Fruit fly (Drosophila melanogaster) whole organism, adult: ENCODE results near the gene Tektin-C.

Experiments
- CG12768 ChIP-seq: fragments of 200-800 bp; sonication (Bioruptor generic); optimal IDR thresholded peaks from 2 replicates; lab custom pipeline; 2017; ENCODE audit warnings: missing biosample characterization, missing genetic modification characterization, mild to moderate bottlenecking, moderate library complexity, missing genetic modification reagents
- CG1620 ChIP-seq: fragments of 200-800 bp; sonication (Bioruptor generic); optimal IDR thresholded peaks from 2 replicates; lab custom pipeline; 2016; ENCODE audit warnings: missing biosample characterization, missing genetic modification characterization
- CG33017 ChIP-seq: fragments of 200-800 bp; sonication (Bioruptor generic); optimal IDR thresholded peaks from 2 replicates; lab custom pipeline; 2018; ENCODE audit warnings: missing biosample characterization, mild to moderate bottlenecking, missing genetic modification characterization, moderate library complexity
- CG5204 ChIP-seq: fragments of 200-800 bp; sonication (Bioruptor generic); optimal IDR thresholded peaks from 2 replicates; lab custom pipeline; 2016; ENCODE audit warnings: missing biosample characterization, missing genetic modification characterization
- CG7045 ChIP-seq: fragments of 200-800 bp; sonication (Bioruptor generic); optimal IDR thresholded peaks from 2 replicates; lab custom pipeline; 2017; ENCODE audit warnings: missing biosample characterization, mild to moderate bottlenecking, missing genetic modification characterization
- CG7101 ChIP-seq: fragments of 200-800 bp; sonication (Bioruptor generic); optimal IDR thresholded peaks from 2 replicates; lab custom pipeline; 2018; ENCODE audit warnings: missing biosample characterization, mild to moderate bottlenecking, missing genetic modification characterization, moderate library complexity
- Clk ChIP-seq: fragments of 200-800 bp; sonication (Bioruptor generic); optimal IDR thresholded peaks from 2 replicates; lab custom pipeline; 2017; ENCODE audit warnings: missing biosample characterization, missing genetic modification characterization
- Crg-1 ChIP-seq: fragments of 200-800 bp; sonication (Bioruptor generic); optimal IDR thresholded peaks from 2 replicates; lab custom pipeline; 2016; ENCODE audit warnings: missing biosample characterization, missing genetic modification characterization
- Hr96 ChIP-seq: fragments of 200-800 bp; sonication (Bioruptor generic); optimal IDR thresholded peaks from 2 replicates; lab custom pipeline; 2016; ENCODE audit warnings: missing biosample characterization, missing genetic modification characterization
- Mnt ChIP-seq: fragments of 200-800 bp; sonication (Bioruptor generic); optimal IDR thresholded peaks from 2 replicates; lab custom pipeline; 2016; ENCODE audit warnings: missing biosample characterization, mild to moderate bottlenecking, missing genetic modification characterization
- bab1 ChIP-seq: fragments of 200-800 bp; sonication (Bioruptor generic); optimal IDR thresholded peaks from 3 replicates; lab custom pipeline; 2019; ENCODE audit warnings: missing biosample characterization, mild to moderate bottlenecking, missing genetic modification characterization, moderate library complexity
- cic ChIP-seq: fragments of 200-800 bp; sonication (Bioruptor generic); optimal IDR thresholded peaks from 2 replicates; lab custom pipeline; 2017; ENCODE audit warnings: missing biosample characterization, mild to moderate bottlenecking, missing genetic modification characterization, moderate library complexity
- cnc ChIP-seq, 2 experiments: fragments of >200 bp; optimal IDR thresholded peaks; 2 replicates each; lab custom pipeline; 2017
- kay ChIP-seq: fragments of 200-800 bp; sonication (Bioruptor generic); peaks from one replicate; lab custom pipeline; 2016; ENCODE audit warnings: missing biosample characterization, missing genetic modification characterization, borderline replicate concordance
- ovo ChIP-seq: fragments of 200-800 bp; sonication (Bioruptor generic); optimal IDR thresholded peaks from 2 replicates; lab custom pipeline; 2016; ENCODE audit warnings: missing biosample characterization, missing genetic modification characterization
- tj ChIP-seq: fragments of 200-800 bp; sonication (Bioruptor generic); optimal IDR thresholded peaks from 3 replicates; lab custom pipeline; 2017; ENCODE audit warnings: missing biosample characterization, mild to moderate bottlenecking, missing genetic modification characterization, moderate library complexity
- toe ChIP-seq: fragments of 200-800 bp; sonication (Bioruptor generic); optimal IDR thresholded peaks from 2 replicates; lab custom pipeline; 2016; ENCODE audit warnings: missing biosample characterization, missing genetic modification characterization

The Tektin-C gene

dm6 chr3L:5751417-5751739 lies 45.0 kb downstream of the Tektin-C start:
- TF ChIP-seq CG12768 = no peak
- TF ChIP-seq Clk (GFP tag; lab: Kevin White, UChicago) = peak; percentile 88

dm6 chr3L:5749616-5750336 lies 46.6 kb downstream of the Tektin-C start:
- no peak for TF ChIP-seq tj (GFP tag; lab: Kevin White, UChicago)
- no peak for TF ChIP-seq CG33017 (tag; lab: Kevin White, UChicago)
- peak; percentile 91 for TF ChIP-seq kay (GFP tag; lab: Kevin White, UChicago)
- peak; percentile 60 for TF ChIP-seq bab1 (GFP tag; lab: Kevin White, UChicago)
- no peak for TF ChIP-seq Crg-1 (GFP tag; lab: Kevin White, UChicago)
- TF ChIP-seq CG1620 = peak; percentile 9
- no peak for TF ChIP-seq CG7101
- no peak for TF ChIP-seq CG5204 (GFP tag; lab: Kevin White, UChicago)
- no peak for TF ChIP-seq CG7045
- peak; percentile 62 for TF ChIP-seq Clk (GFP tag; lab: Kevin White, UChicago)
- TF ChIP-seq CG12768 = no peak
- TF ChIP-seq toe (GFP tag; lab: Kevin White, UChicago) = no peak
- peak; percentile 13 for TF ChIP-seq cic (GFP tag; lab: Kevin White, UChicago)
- TF ChIP-seq Mnt (GFP tag; lab: Kevin White, UChicago) = peak; percentile 11
- no peak for TF ChIP-seq cnc (optimal IDR thresholded peaks at IDR 0.05; lab: Kevin White, UChicago)
- TF ChIP-seq Hr96 = no peak
- TF ChIP-seq ovo (GFP tag; lab: Kevin White, UChicago) = peak; percentile 51
